Fruit fly (Drosophila melanogaster): ENCODE measurements around the gene CG33700.

DNA sequence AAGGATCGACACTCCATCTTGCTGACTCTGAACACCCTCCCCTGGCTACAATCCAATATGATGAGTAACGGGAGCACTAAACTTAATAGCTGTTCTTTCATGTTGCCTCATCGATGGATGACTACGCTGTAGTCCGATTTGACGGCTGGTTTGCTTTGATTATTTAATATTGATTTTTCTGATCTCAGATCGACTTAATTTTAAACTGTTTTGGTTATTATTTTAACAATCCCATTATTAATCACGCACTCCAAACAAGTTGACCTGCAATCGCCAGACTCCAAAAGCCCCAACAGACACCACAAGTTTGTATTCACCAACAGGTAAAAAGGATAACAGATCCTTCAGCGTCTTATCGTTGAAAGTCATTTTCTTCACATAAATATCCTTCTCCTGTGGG is 12.8 kb downstream of the CG33700 start, which contains the start of gene CG33703:
- no peak for TF ChIP-seq CG8478 (optimal IDR thresholded peaks at IDR 0.05)
- TF ChIP-seq psq (optimal IDR thresholded peaks at IDR 0.05), result no peak
- no peak for TF ChIP-seq EcR (GFP tag; optimal IDR thresholded peaks at IDR 0.05)
- TF ChIP-seq usp (GFP tag; optimal IDR thresholded peaks at IDR 0.05), result no peak
- no peak for TF ChIP-seq pan (optimal IDR thresholded peaks at IDR 0.05)
- no peak for TF ChIP-seq Dll (optimal IDR thresholded peaks at IDR 0.05)

Data from whole organism.